Fruit fly (Drosophila melanogaster): ENCODE measurements around the gene CG3544.

dm6 chr2L:827516-828362, 43.6 kb downstream of the CG3544 start:
- TF ChIP-seq usp (GFP tag; optimal IDR thresholded peaks at IDR 0.05) = no peak
- TF ChIP-seq pan (optimal IDR thresholded peaks at IDR 0.05) = no peak
- no peak for TF ChIP-seq CG8478 (optimal IDR thresholded peaks at IDR 0.05)
